Fruit fly (Drosophila melanogaster) Kc167 (cell line): ENCODE results near the gene eg.

Experiments used
- Myc ChIP-seq: fragments of >200 bp; optimal IDR thresholded peaks from 2 replicates; lab custom pipeline; 2017; ENCODE audit warnings: missing external identifiers
- Sin3A ChIP-seq: fragments of >200 bp; optimal IDR thresholded peaks from 2 replicates; lab custom pipeline; 2018; ENCODE audit warnings: missing external identifiers
- h ChIP-seq: fragments of >200 bp; optimal IDR thresholded peaks from 3 replicates; lab custom pipeline; 2018; ENCODE audit warnings: missing external identifiers
- insv ChIP-seq: fragments of >200 bp; optimal IDR thresholded peaks from 3 replicates; lab custom pipeline; 2018; ENCODE audit warnings: missing external identifiers
- psq ChIP-seq: fragments of >200 bp; optimal IDR thresholded peaks from 2 replicates; lab custom pipeline; 2017; ENCODE audit warnings: missing external identifiers
- ttk ChIP-seq: sonication (Bioruptor generic); optimal IDR thresholded peaks from 2 replicates; lab custom pipeline; 2017; ENCODE audit warnings: missing external identifiers

Gene eg

DNA sequence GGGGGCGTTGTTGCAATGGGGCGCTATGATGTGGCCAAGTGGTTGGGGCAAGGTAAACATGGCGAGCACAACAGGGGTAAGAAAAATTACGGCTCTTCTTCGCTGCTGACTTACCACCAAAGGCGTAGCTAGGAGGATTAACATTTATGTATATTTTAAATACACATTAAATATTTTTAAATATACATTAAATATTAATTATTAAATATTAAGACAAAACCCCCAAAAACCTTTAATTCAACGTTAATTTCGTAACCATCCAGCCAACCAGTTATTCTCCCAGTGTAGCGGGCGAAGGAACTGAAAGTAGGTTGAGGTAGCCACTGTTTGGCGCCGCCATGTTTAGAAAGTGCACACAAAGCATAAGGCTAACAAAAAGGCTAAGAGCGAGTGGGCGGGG, 38.1 kb downstream of the eg start:
- TF ChIP-seq psq (lab: Kevin White, UChicago) (no peak), Myc (lab: Kevin White, UChicago) (no peak), ttk (lab: Kevin White, UChicago) (no peak), insv (lab: Kevin White, UChicago) (no peak), h (lab: Kevin White, UChicago) (no peak), Sin3A (lab: Kevin White, UChicago) (no peak)

DNA sequence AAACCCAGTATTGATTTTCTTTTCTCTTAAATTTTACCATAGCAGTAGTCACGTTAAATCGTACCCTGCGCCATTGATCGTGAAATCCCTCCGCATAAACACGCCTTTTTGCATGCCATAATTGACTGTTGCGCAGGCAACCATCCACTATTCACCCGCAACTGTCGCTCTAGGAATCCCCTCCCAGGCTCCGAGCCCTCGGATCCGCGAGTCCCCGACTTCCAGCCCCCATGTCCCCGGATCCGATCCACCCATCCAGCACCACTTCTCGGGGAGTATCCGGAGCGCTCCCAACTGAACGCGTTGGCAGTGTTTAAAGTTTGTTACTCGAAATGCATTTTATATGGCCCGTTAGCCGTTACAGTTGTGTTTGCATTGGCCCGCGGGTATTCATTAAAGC, 39.8 kb downstream of the eg start:
- no peak for TF ChIP-seq h (lab: Kevin White, UChicago)

DNA sequence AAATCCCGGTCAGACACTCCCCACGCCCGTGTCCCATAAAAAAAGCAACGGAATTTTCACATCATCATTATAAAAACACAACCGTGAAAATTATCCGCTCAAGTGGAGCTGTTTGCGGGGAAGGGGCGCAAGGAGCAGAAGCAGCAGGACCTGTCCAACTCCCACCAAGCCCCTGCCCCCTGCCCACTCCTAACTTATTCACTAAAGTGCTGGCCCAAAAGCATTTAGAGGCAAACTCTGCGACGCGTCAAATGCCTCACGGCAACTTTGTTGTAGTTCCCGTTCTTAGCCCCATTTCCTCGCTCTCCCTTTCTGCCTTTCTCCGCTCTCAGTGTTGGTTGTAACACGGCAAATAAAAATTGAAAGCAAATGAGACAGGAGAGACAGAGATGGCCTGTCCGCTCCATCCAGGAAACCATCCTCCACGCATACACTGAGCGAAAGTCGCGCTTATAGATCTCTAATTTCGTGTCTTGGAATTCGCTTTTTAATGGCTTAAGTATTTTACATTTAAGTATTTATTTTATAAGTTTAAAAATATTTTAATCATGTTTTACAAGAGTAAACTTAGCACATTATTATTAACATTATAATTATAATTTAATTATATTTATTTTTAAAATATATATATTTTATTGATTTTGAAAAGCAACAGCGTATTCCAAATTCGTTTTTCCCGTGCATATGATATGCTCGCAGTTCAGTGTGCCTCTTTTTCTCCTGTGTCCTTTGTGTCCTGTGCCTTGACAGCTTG, 51.0 kb downstream of the eg start:
- TF ChIP-seq ttk (lab: Kevin White, UChicago) (no peak), insv (lab: Kevin White, UChicago) (no peak), psq (lab: Kevin White, UChicago) (no peak), h (lab: Kevin White, UChicago) (no peak), Sin3A (lab: Kevin White, UChicago) (no peak), Myc (lab: Kevin White, UChicago) (no peak)
